Worm (Caenorhabditis elegans) whole organism, L1 larva: ENCODE results near the gene C34B4.2.
A peak's percentile ranks its signal among the peaks of the same experiment; 100 is the strongest.

Source experiments
- C04F5.9 ChIP-seq: sonication (generic microtip); optimal IDR thresholded peaks from 2 replicates; lab custom pipeline; 2016; ENCODE audit warnings: missing genetic modification characterization, missing compliant biosample characterization
- C16A3.4 ChIP-seq: fragments of 150-350 bp; optimal IDR thresholded peaks from 2 replicates; lab custom pipeline; 2014; ENCODE audit warnings: missing biosample characterization, missing genetic modification characterization
- F16B12.6 ChIP-seq: fragments of 150-350 bp; optimal IDR thresholded peaks from 2 replicates; lab custom pipeline; 2014; ENCODE audit warnings: missing biosample characterization, missing genetic modification characterization
- aha-1 ChIP-seq: fragments of 150-350 bp; optimal IDR thresholded peaks from 2 replicates; lab custom pipeline; 2014; ENCODE audit warnings: missing biosample characterization, missing genetic modification characterization
- alr-1 ChIP-seq: fragments of 200-800 bp; sonication (Bioruptor generic); optimal IDR thresholded peaks from 2 replicates; lab custom pipeline; 2018; ENCODE audit warnings: borderline replicate concordance, mild to moderate bottlenecking, missing genetic modification characterization, missing compliant biosample characterization
- aly-2 ChIP-seq: fragments of 150-350 bp; optimal IDR thresholded peaks from 2 replicates; lab custom pipeline; 2014; ENCODE audit warnings: missing biosample characterization, missing genetic modification characterization
- ama-1 ChIP-seq: fragments of 150-350 bp; optimal IDR thresholded peaks from 2 replicates; lab custom pipeline; 2014
- ceh-88 ChIP-seq: fragments of 200-800 bp; sonication (Bioruptor generic); IDR thresholded peaks from 2 replicates; pipeline ENCODE4 v1.3.6; 2022; ENCODE audit warnings: missing genetic modification characterization, missing compliant biosample characterization
- ceh-90 ChIP-seq: sonication (generic microtip); optimal IDR thresholded peaks from 2 replicates; lab custom pipeline; 2016; ENCODE audit warnings: missing genetic modification characterization, missing compliant biosample characterization
- dpl-1 ChIP-seq, 3 experiments: fragments of 150-350 bp in 2 of 3; sonication (generic microtip) in 1 of 3; optimal IDR thresholded peaks; 2 replicates each; lab custom pipeline; 2014 to 2017; ENCODE audit warnings: missing biosample characterization in 3 of 3, missing genetic modification characterization in 3 of 3, missing genetic modification reagents in 3 of 3
- dsc-1 ChIP-seq: sonication (generic microtip); optimal IDR thresholded peaks from 2 replicates; lab custom pipeline; 2016; ENCODE audit warnings: mild to moderate bottlenecking, missing genetic modification characterization, missing compliant biosample characterization
- efl-3 ChIP-seq: fragments of 200-800 bp; sonication (Bioruptor generic); optimal IDR thresholded peaks from 2 replicates; lab custom pipeline; 2018; ENCODE audit warnings: mild to moderate bottlenecking, missing genetic modification characterization, missing compliant biosample characterization
- egl-13 ChIP-seq: sonication (generic microtip); optimal IDR thresholded peaks from 2 replicates; lab custom pipeline; 2016; ENCODE audit warnings: missing genotype, missing genetic modification reagents, missing genetic modification characterization, missing compliant biosample characterization
- egl-27 ChIP-seq, 2 experiments: fragments of 150-350 bp in 1 of 2; sonication (generic microtip); optimal IDR thresholded peaks; 3 replicates each; lab custom pipeline; 2017 to 2018; ENCODE audit warnings: missing biosample characterization in 2 of 2, missing genetic modification characterization in 2 of 2, missing genetic modification reagents in 2 of 2
- elt-2 ChIP-seq: sonication (generic microtip); optimal IDR thresholded peaks from 2 replicates; lab custom pipeline; 2016; ENCODE audit warnings: missing genetic modification characterization, mild to moderate bottlenecking, inconsistent platforms, missing compliant biosample characterization, missing genetic modification reagents
- fkh-4 ChIP-seq: sonication (generic microtip); optimal IDR thresholded peaks from 2 replicates; lab custom pipeline; 2016; ENCODE audit warnings: missing compliant biosample characterization, missing genetic modification characterization, borderline replicate concordance
- fkh-8 ChIP-seq: sonication (generic microtip); optimal IDR thresholded peaks from 2 replicates; lab custom pipeline; 2016; ENCODE audit warnings: mild to moderate bottlenecking, missing genetic modification characterization, missing compliant biosample characterization
- fos-1 ChIP-seq: fragments of 150-350 bp; optimal IDR thresholded peaks from 2 replicates; lab custom pipeline; 2014; ENCODE audit warnings: missing biosample characterization, missing genetic modification characterization
- grh-1 ChIP-seq: fragments of 200-800 bp; sonication (Bioruptor generic); IDR thresholded peaks from 2 replicates; pipeline ENCODE4 v1.3.6; 2022; ENCODE audit warnings: missing genetic modification reagents, missing genetic modification characterization, missing compliant biosample characterization
- hlh-17 ChIP-seq: fragments of 200-800 bp; sonication (Bioruptor generic); optimal IDR thresholded peaks from 2 replicates; lab custom pipeline; 2018; ENCODE audit warnings: missing genetic modification characterization, mild to moderate bottlenecking, missing compliant biosample characterization, moderate library complexity, borderline replicate concordance
- hlh-4 ChIP-seq: sonication (generic microtip); optimal IDR thresholded peaks from 2 replicates; lab custom pipeline; 2016; ENCODE audit warnings: mild to moderate bottlenecking, missing genetic modification characterization, missing compliant biosample characterization
- jun-1 ChIP-seq: fragments of 150-350 bp; optimal IDR thresholded peaks from 2 replicates; lab custom pipeline; 2014; ENCODE audit warnings: missing biosample characterization, missing genetic modification reagents, missing genetic modification characterization
- lin-13 ChIP-seq: fragments of 150-350 bp; optimal IDR thresholded peaks from 2 replicates; lab custom pipeline; 2014; ENCODE audit warnings: missing biosample characterization, missing genetic modification reagents, missing genetic modification characterization
- lin-14 ChIP-seq: fragments of 200-800 bp; sonication (Bioruptor generic); optimal IDR thresholded peaks from 2 replicates; lab custom pipeline; 2018; ENCODE audit warnings: mild to moderate bottlenecking, missing genetic modification characterization, moderate library complexity, missing compliant biosample characterization
- lin-15B ChIP-seq: fragments of 150-350 bp; sonication (generic microtip); optimal IDR thresholded peaks from 3 replicates; lab custom pipeline; 2014; ENCODE audit warnings: missing biosample characterization, missing genetic modification characterization
- lin-35 ChIP-seq, 2 experiments: fragments of 150-350 bp; optimal IDR thresholded peaks; 2 replicates each; lab custom pipeline; 2014; ENCODE audit warnings: missing biosample characterization in 2 of 2, missing genetic modification characterization in 2 of 2, missing genetic modification reagents in 2 of 2
- lin-39 ChIP-seq: fragments of 150-350 bp; optimal IDR thresholded peaks from 2 replicates; lab custom pipeline; 2014; ENCODE audit warnings: missing biosample characterization, missing genetic modification reagents, missing genetic modification characterization
- lsy-2 ChIP-seq, 2 experiments: fragments of 150-350 bp; optimal IDR thresholded peaks; 2 replicates each; lab custom pipeline; 2014; ENCODE audit warnings: missing biosample characterization in 2 of 2, missing genetic modification characterization in 2 of 2
- mef-2 ChIP-seq: fragments of 150-350 bp; optimal IDR thresholded peaks from 2 replicates; lab custom pipeline; 2014; ENCODE audit warnings: missing biosample characterization, missing genetic modification characterization
- nhr-12 ChIP-seq: sonication (generic microtip); optimal IDR thresholded peaks from 2 replicates; lab custom pipeline; 2017; ENCODE audit warnings: missing biosample characterization, missing genetic modification characterization
- nhr-19 ChIP-seq: fragments of 200-800 bp; sonication (Bioruptor generic); conservative IDR thresholded peaks from 2 replicates; pipeline ENCODE4 v1.3.6; 2022; ENCODE audit warnings: missing genetic modification characterization, missing compliant biosample characterization
- nhr-20 ChIP-seq: sonication (generic microtip); optimal IDR thresholded peaks from 2 replicates; lab custom pipeline; 2016; ENCODE audit warnings: mild to moderate bottlenecking, missing genetic modification characterization, missing compliant biosample characterization
- nhr-28 ChIP-seq: fragments of 150-350 bp; optimal IDR thresholded peaks from 2 replicates; lab custom pipeline; 2014; ENCODE audit warnings: missing biosample characterization, missing genetic modification characterization
- nhr-47 ChIP-seq: sonication (generic microtip); optimal IDR thresholded peaks from 2 replicates; lab custom pipeline; 2016; ENCODE audit warnings: mild to moderate bottlenecking, missing genetic modification characterization, moderate library complexity, missing compliant biosample characterization
- nhr-71 ChIP-seq: sonication (generic microtip); optimal IDR thresholded peaks from 2 replicates; lab custom pipeline; 2016; ENCODE audit warnings: mild to moderate bottlenecking, missing genetic modification characterization, moderate library complexity, missing compliant biosample characterization
- nhr-85 ChIP-seq: sonication (generic microtip); peaks from one replicate; lab custom pipeline; 2016; ENCODE audit warnings: missing genetic modification characterization, inconsistent platforms, missing compliant biosample characterization
- nhr-90 ChIP-seq: sonication (generic microtip); optimal IDR thresholded peaks from 2 replicates; lab custom pipeline; 2016; ENCODE audit warnings: mild to moderate bottlenecking, missing genetic modification characterization, missing compliant biosample characterization; ENCODE audit not compliant: poor library complexity
- pag-3 ChIP-seq: sonication (generic microtip); optimal IDR thresholded peaks from 2 replicates; lab custom pipeline; 2017; ENCODE audit warnings: missing genetic modification characterization, mild to moderate bottlenecking, missing compliant biosample characterization, antibody characterized with exemption, borderline replicate concordance; ENCODE audit not compliant: insufficient read depth
- pax-3 ChIP-seq: fragments of 200-800 bp; sonication (Bioruptor generic); optimal IDR thresholded peaks from 2 replicates; lab custom pipeline; 2018; ENCODE audit warnings: mild to moderate bottlenecking, missing genetic modification characterization, moderate library complexity, missing compliant biosample characterization
- snu-23 ChIP-seq: sonication (generic microtip); optimal IDR thresholded peaks from 2 replicates; lab custom pipeline; 2016; ENCODE audit warnings: missing genetic modification characterization, missing compliant biosample characterization
- sup-37 ChIP-seq: fragments of 200-800 bp; sonication (Bioruptor generic); optimal IDR thresholded peaks from 2 replicates; lab custom pipeline; 2018; ENCODE audit warnings: mild to moderate bottlenecking, missing genetic modification characterization, missing compliant biosample characterization
- swsn-7 ChIP-seq: sonication (generic microtip); optimal IDR thresholded peaks from 2 replicates; lab custom pipeline; 2016; ENCODE audit warnings: missing genetic modification characterization, missing compliant biosample characterization
- tbx-2 ChIP-seq: sonication (generic microtip); optimal IDR thresholded peaks from 2 replicates; lab custom pipeline; 2016; ENCODE audit warnings: missing genetic modification characterization, missing compliant biosample characterization
- tlp-1 ChIP-seq: fragments of 150-350 bp; optimal IDR thresholded peaks from 2 replicates; lab custom pipeline; 2014; ENCODE audit warnings: missing biosample characterization, missing genetic modification characterization
- unc-98 ChIP-seq: fragments of 200-800 bp; sonication (Bioruptor generic); IDR thresholded peaks from 2 replicates; pipeline ENCODE4 v1.3.6; 2022; ENCODE audit warnings: missing genetic modification characterization, missing compliant biosample characterization
- xbp-1 ChIP-seq: sonication (generic microtip); optimal IDR thresholded peaks from 2 replicates; lab custom pipeline; 2016; ENCODE audit warnings: missing genetic modification characterization, missing compliant biosample characterization
- ztf-11 ChIP-seq, 2 experiments: sonication (generic microtip); optimal IDR thresholded peaks; 2 replicates each; lab custom pipeline; 2016 to 2017; ENCODE audit warnings: missing genetic modification characterization in 2 of 2, missing biosample characterization in 1 of 2, missing compliant biosample characterization in 1 of 2
- ztf-4 ChIP-seq: fragments of 150-350 bp; optimal IDR thresholded peaks from 2 replicates; lab custom pipeline; 2014; ENCODE audit warnings: missing biosample characterization, missing genetic modification characterization

The C34B4.2 gene

ce11 chrV:13083751-13084672, 1.2 kb downstream of the C34B4.2 start (continued):
- TF ChIP-seq ceh-88 (GFP tag; lab: Robert Waterston, UW) = no peak; the same call in 1 of the 2 replicates
- no peak for TF ChIP-seq efl-3 (GFP tag; lab: Kevin White, UChicago)
- no peak for TF ChIP-seq swsn-7 (tag; lab: Kevin White, UChicago)
- no peak for TF ChIP-seq aly-2 (tag; lab: Kevin White, UChicago)

DNA sequence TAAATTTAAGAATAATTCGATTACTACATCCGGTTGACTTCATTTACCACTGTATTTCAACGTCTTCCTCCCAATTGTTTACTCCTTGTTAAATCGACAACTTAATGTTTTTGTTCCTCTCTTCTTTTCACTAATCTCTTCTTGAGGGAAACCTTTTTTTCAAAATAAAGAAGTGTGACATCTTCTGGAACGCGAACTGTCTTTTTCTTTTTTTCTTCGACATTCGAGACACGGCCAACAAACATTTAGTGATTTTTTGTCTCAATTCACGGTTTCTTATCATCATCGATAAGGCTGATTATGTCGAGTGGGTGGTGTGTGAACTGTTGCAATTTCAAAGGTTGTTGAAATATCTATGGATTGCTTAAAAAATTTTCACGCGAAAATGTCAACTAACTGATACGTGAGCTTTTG, 2.4 kb downstream of the C34B4.2 start:
- TF ChIP-seq nhr-47 (no peak), ztf-11 (tag; optimal IDR thresholded peaks at IDR 0.05; lab: Kevin White, UChicago) (no peak), ceh-88 (GFP tag; lab: Robert Waterston, UW) (no peak), fos-1 (tag; lab: Kevin White, UChicago) (no peak), C16A3.4 (tag; lab: Kevin White, UChicago) (no peak), lin-14 (peak; percentile 58), swsn-7 (tag; lab: Kevin White, UChicago) (no peak), nhr-12 (tag; lab: Kevin White, UChicago) (no peak), nhr-20 (peak; percentile 60), mef-2 (tag; lab: Kevin White, UChicago) (no peak), jun-1 (tag; lab: Kevin White, UChicago) (no peak), fkh-4 (tag; lab: Kevin White, UChicago) (no peak), sup-37 (GFP tag; lab: Kevin White, UChicago) (no peak), xbp-1 (tag; lab: Kevin White, UChicago) (no peak), dsc-1 (tag; lab: Kevin White, UChicago) (no peak), nhr-90 (tag; lab: Kevin White, UChicago) (peak; percentile 24), alr-1 (tag; lab: Kevin White, UChicago) (no peak), nhr-28 (tag; lab: Kevin White, UChicago) (no peak), elt-2 (peak; percentile 60), hlh-17 (GFP tag; lab: Kevin White, UChicago) (no peak), C04F5.9 (tag; lab: Kevin White, UChicago) (no peak), lin-15B (tag; lab: Kevin White, UChicago) (no peak), pag-3 (tag; lab: Kevin White, UChicago) (no peak), hlh-4 (tag; lab: Kevin White, UChicago) (no peak), egl-13 (tag; lab: Kevin White, UChicago) (no peak), snu-23 (GFP tag; lab: Kevin White, UChicago) (peak; percentile 42), nhr-19 (GFP tag; lab: Robert Waterston, UW) (peak; percentile 57), lin-13 (no peak), ama-1 (lab: Kevin White, UChicago) (no peak), egl-27 (tag; optimal IDR thresholded peaks at IDR 0.05; lab: Kevin White, UChicago) (no peak), nhr-85 (tag; lab: Kevin White, UChicago) (peak; percentile 87), nhr-71 (tag; lab: Kevin White, UChicago) (peak; percentile 25), tlp-1 (no peak), dpl-1 (GFP tag; optimal IDR thresholded peaks at IDR 0.05; lab: Kevin White, UChicago) (peak in 1 of 3 experiments; percentile 37), grh-1 (GFP tag; lab: Robert Waterston, UW) (peak; percentile 29; the same call in 1 of the 2 replicates), lin-35 (GFP tag; optimal IDR thresholded peaks at IDR 0.05; lab: Kevin White, UChicago) (peak in 1 of 2 experiments; percentile 69), unc-98 (GFP tag; lab: Robert Waterston, UW) (no peak), pax-3 (no peak), fkh-8 (tag; lab: Kevin White, UChicago) (no peak), ceh-90 (tag; lab: Kevin White, UChicago) (no peak), lin-39 (tag; lab: Kevin White, UChicago) (no peak), F16B12.6 (tag; lab: Kevin White, UChicago) (no peak), ztf-4 (tag; lab: Kevin White, UChicago) (no peak), lsy-2 (tag; optimal IDR thresholded peaks at IDR 0.05; lab: Kevin White, UChicago) (no peak), tbx-2 (tag; lab: Kevin White, UChicago) (peak; percentile 35), aha-1 (no peak)
